Fruit fly (Drosophila melanogaster) whole organism, prepupa: ENCODE results near the gene CG11698.

Experiments used
- CG10631 ChIP-seq: fragments of 200-800 bp; sonication (Bioruptor generic); optimal IDR thresholded peaks from 2 replicates; lab custom pipeline; 2016; ENCODE audit warnings: missing biosample characterization, missing genetic modification characterization
- CG10669 ChIP-seq: fragments of 200-800 bp; sonication (Bioruptor generic); optimal IDR thresholded peaks from 3 replicates; lab custom pipeline; 2018; ENCODE audit warnings: missing biosample characterization, mild to moderate bottlenecking, missing genetic modification characterization, moderate library complexity
- CG11762 ChIP-seq: fragments of 200-800 bp; sonication (Bioruptor generic); optimal IDR thresholded peaks from 3 replicates; lab custom pipeline; 2016; ENCODE audit warnings: missing biosample characterization, missing genetic modification characterization; ENCODE audit not compliant: insufficient read depth
- CG11902 ChIP-seq: fragments of 200-800 bp; sonication (Bioruptor generic); optimal IDR thresholded peaks from 3 replicates; lab custom pipeline; 2016; ENCODE audit warnings: missing biosample characterization, missing genetic modification characterization
- CG15336 ChIP-seq: fragments of 200-800 bp; sonication (Bioruptor generic); IDR thresholded peaks from 2 replicates; pipeline ENCODE4 v1.3.6; 2022; ENCODE audit warnings: missing biosample characterization, missing genetic modification characterization
- CG16779 ChIP-seq: fragments of 200-800 bp; sonication (Bioruptor generic); optimal IDR thresholded peaks from 3 replicates; lab custom pipeline; 2017; ENCODE audit warnings: missing biosample characterization, mild to moderate bottlenecking, missing genetic modification characterization
- CG31627 ChIP-seq: fragments of 200-800 bp; sonication (Bioruptor generic); optimal IDR thresholded peaks from 3 replicates; lab custom pipeline; 2016; ENCODE audit warnings: missing biosample characterization, missing genetic modification characterization
- CG32006 ChIP-seq: fragments of 200-800 bp; sonication (Bioruptor generic); optimal IDR thresholded peaks from 3 replicates; lab custom pipeline; 2017; ENCODE audit warnings: missing biosample characterization, mild to moderate bottlenecking, missing genetic modification characterization
- CG34406 ChIP-seq: fragments of 200-800 bp; sonication (Bioruptor generic); optimal IDR thresholded peaks from 3 replicates; lab custom pipeline; 2016; ENCODE audit warnings: missing biosample characterization, missing genetic modification characterization
- CG3919 ChIP-seq: fragments of 200-800 bp; sonication (Bioruptor generic); optimal IDR thresholded peaks from 3 replicates; lab custom pipeline; 2016; ENCODE audit warnings: missing biosample characterization, missing genetic modification characterization
- CG4318 ChIP-seq: fragments of 200-800 bp; sonication (Bioruptor generic); optimal IDR thresholded peaks from 3 replicates; lab custom pipeline; 2017; ENCODE audit warnings: missing biosample characterization, mild to moderate bottlenecking, missing genetic modification characterization
- CG6163 ChIP-seq: fragments of 200-800 bp; sonication (Bioruptor generic); IDR thresholded peaks from 3 replicates; pipeline ENCODE4 v1.3.6; 2022; ENCODE audit warnings: missing biosample characterization, missing genetic modification characterization
- CG6276 ChIP-seq: fragments of 200-800 bp; sonication (Bioruptor generic); optimal IDR thresholded peaks from 2 replicates; lab custom pipeline; 2017; ENCODE audit warnings: missing biosample characterization, mild to moderate bottlenecking, missing genetic modification characterization
- CG6808 ChIP-seq: fragments of 200-800 bp; sonication (Bioruptor generic); optimal IDR thresholded peaks from 3 replicates; lab custom pipeline; 2017; ENCODE audit warnings: missing biosample characterization, missing genetic modification characterization, mild to moderate bottlenecking, moderate library complexity, missing genetic modification reagents
- CG6854 ChIP-seq: fragments of 200-800 bp; sonication (Bioruptor generic); optimal IDR thresholded peaks from 2 replicates; lab custom pipeline; 2017; ENCODE audit warnings: missing biosample characterization, mild to moderate bottlenecking, missing genetic modification characterization
- CG7368 ChIP-seq: fragments of 200-800 bp; sonication (Bioruptor generic); optimal IDR thresholded peaks from 3 replicates; lab custom pipeline; 2016; ENCODE audit warnings: missing biosample characterization, missing genetic modification characterization
- CG8119 ChIP-seq: fragments of 200-800 bp; sonication (Bioruptor generic); IDR thresholded peaks from 3 replicates; pipeline ENCODE4 v1.3.6; 2022; ENCODE audit warnings: missing biosample characterization, missing genetic modification characterization
- CG8319 ChIP-seq: fragments of 200-800 bp; sonication (Bioruptor generic); optimal IDR thresholded peaks from 3 replicates; lab custom pipeline; 2016; ENCODE audit warnings: missing biosample characterization, missing genetic modification characterization
- CG8632 ChIP-seq: fragments of 200-800 bp; sonication (Bioruptor generic); optimal IDR thresholded peaks from 3 replicates; lab custom pipeline; 2016; ENCODE audit warnings: missing biosample characterization, missing genetic modification characterization
- CG9139 ChIP-seq: fragments of 200-800 bp; sonication (Bioruptor generic); optimal IDR thresholded peaks from 3 replicates; lab custom pipeline; 2017; ENCODE audit warnings: missing biosample characterization, mild to moderate bottlenecking, missing genetic modification characterization
- Eip75B ChIP-seq: fragments of 200-800 bp; sonication (Bioruptor generic); optimal IDR thresholded peaks from 3 replicates; lab custom pipeline; 2016; ENCODE audit warnings: missing biosample characterization, missing genetic modification characterization
- Ets21C ChIP-seq: fragments of 200-800 bp; sonication (Bioruptor generic); optimal IDR thresholded peaks from 3 replicates; lab custom pipeline; 2016; ENCODE audit warnings: missing biosample characterization, missing genetic modification characterization
- Ets96B ChIP-seq: fragments of 200-800 bp; optimal IDR thresholded peaks from 2 replicates; lab custom pipeline; 2019; ENCODE audit warnings: missing biosample characterization, mild to moderate bottlenecking, missing genetic modification characterization, moderate library complexity
- Hr38 ChIP-seq: sonication (Bioruptor generic); optimal IDR thresholded peaks from 2 replicates; lab custom pipeline; 2016; ENCODE audit warnings: missing biosample characterization, missing genetic modification characterization
- Hr39 ChIP-seq: fragments of 200-800 bp; sonication (Bioruptor generic); optimal IDR thresholded peaks from 2 replicates; lab custom pipeline; 2016; ENCODE audit warnings: missing biosample characterization, missing genetic modification characterization
- Hr4 ChIP-seq: fragments of 200-800 bp; sonication (Bioruptor generic); optimal IDR thresholded peaks from 3 replicates; lab custom pipeline; 2016; ENCODE audit warnings: missing biosample characterization, missing genetic modification characterization
- Lpt ChIP-seq: fragments of 200-800 bp; sonication (Bioruptor generic); optimal IDR thresholded peaks from 3 replicates; lab custom pipeline; 2016; ENCODE audit warnings: missing biosample characterization, missing genetic modification characterization
- Met ChIP-seq: fragments of 200-800 bp; sonication (Bioruptor generic); optimal IDR thresholded peaks from 3 replicates; lab custom pipeline; 2016; ENCODE audit warnings: missing biosample characterization, missing genetic modification characterization
- OdsH ChIP-seq: fragments of 200-800 bp; sonication (Bioruptor generic); optimal IDR thresholded peaks from 3 replicates; lab custom pipeline; 2016; ENCODE audit warnings: missing biosample characterization, missing genetic modification characterization
- Smox ChIP-seq: fragments of 200-800 bp; sonication (Bioruptor generic); optimal IDR thresholded peaks from 3 replicates; lab custom pipeline; 2016; ENCODE audit warnings: missing biosample characterization, missing genetic modification characterization
- Sox102F ChIP-seq: fragments of 200-800 bp; sonication (Bioruptor generic); optimal IDR thresholded peaks from 2 replicates; lab custom pipeline; 2016; ENCODE audit warnings: missing biosample characterization, mild to moderate bottlenecking, missing genetic modification characterization
- Sox14 ChIP-seq: fragments of 200-800 bp; sonication (Bioruptor generic); optimal IDR thresholded peaks from 3 replicates; lab custom pipeline; 2016; ENCODE audit warnings: missing biosample characterization, missing genetic modification characterization
- Sox15 ChIP-seq: fragments of 200-800 bp; sonication (Bioruptor generic); optimal IDR thresholded peaks from 3 replicates; lab custom pipeline; 2016; ENCODE audit warnings: missing biosample characterization, missing genetic modification characterization
- achi ChIP-seq: fragments of 200-800 bp; sonication (Bioruptor generic); optimal IDR thresholded peaks from 3 replicates; lab custom pipeline; 2016; ENCODE audit warnings: missing biosample characterization, missing genetic modification characterization
- acj6 ChIP-seq: fragments of 200-800 bp; sonication (Bioruptor generic); optimal IDR thresholded peaks from 3 replicates; lab custom pipeline; 2016; ENCODE audit warnings: missing biosample characterization, missing genetic modification characterization
- cyc ChIP-seq: fragments of 200-800 bp; sonication (Bioruptor generic); optimal IDR thresholded peaks from 3 replicates; lab custom pipeline; 2016; ENCODE audit warnings: missing biosample characterization, missing genetic modification characterization
- dac ChIP-seq: fragments of 200-800 bp; sonication (Bioruptor generic); optimal IDR thresholded peaks from 2 replicates; lab custom pipeline; 2017; ENCODE audit warnings: missing biosample characterization, mild to moderate bottlenecking, missing genetic modification characterization
- dsx ChIP-seq: fragments of 200-800 bp; optimal IDR thresholded peaks from 3 replicates; lab custom pipeline; 2019; ENCODE audit warnings: missing biosample characterization, mild to moderate bottlenecking, missing genetic modification characterization, moderate library complexity; ENCODE audit not compliant: poor library complexity, severe bottlenecking
- eg ChIP-seq: fragments of 200-800 bp; sonication (Bioruptor generic); IDR thresholded peaks from 3 replicates; pipeline ENCODE4 v1.3.6; 2022; ENCODE audit warnings: missing biosample characterization, missing genetic modification characterization
- fd85E ChIP-seq: fragments of 200-800 bp; sonication (Bioruptor generic); optimal IDR thresholded peaks from 3 replicates; lab custom pipeline; 2016; ENCODE audit warnings: missing biosample characterization, missing genetic modification characterization
- lz ChIP-seq: fragments of 200-800 bp; sonication (Bioruptor generic); optimal IDR thresholded peaks from 3 replicates; lab custom pipeline; 2016; ENCODE audit warnings: missing biosample characterization, missing genetic modification characterization
- pdm3 ChIP-seq: fragments of 200-800 bp; sonication (Bioruptor generic); optimal IDR thresholded peaks from 3 replicates; lab custom pipeline; 2016; ENCODE audit warnings: missing biosample characterization, missing genetic modification characterization
- salr ChIP-seq, 2 experiments: fragments of 200-800 bp; sonication (Bioruptor generic); optimal IDR thresholded peaks; 3 replicates each; lab custom pipeline; 2016 to 2018; ENCODE audit warnings: missing biosample characterization in 2 of 2, missing genetic modification characterization in 2 of 2, mild to moderate bottlenecking in 1 of 2
- spab ChIP-seq: fragments of 200-800 bp; sonication (Bioruptor generic); optimal IDR thresholded peaks from 2 replicates; lab custom pipeline; 2017; ENCODE audit warnings: missing biosample characterization, mild to moderate bottlenecking, missing genetic modification characterization, missing genetic modification reagents
- ss ChIP-seq, 2 experiments: fragments of 200-800 bp; sonication (Bioruptor generic); optimal IDR thresholded peaks; 2 replicates in 1 of 2; 3 replicates in 1 of 2; lab custom pipeline; 2017 to 2018; ENCODE audit warnings: mild to moderate bottlenecking in 2 of 2, missing biosample characterization in 2 of 2, missing genetic modification characterization in 2 of 2, moderate library complexity in 1 of 2
- svp ChIP-seq: fragments of 200-800 bp; sonication (Bioruptor generic); peaks from one replicate; lab custom pipeline; 2016; ENCODE audit warnings: missing biosample characterization, missing genetic modification characterization
- topi ChIP-seq: fragments of 200-800 bp; sonication (Bioruptor generic); optimal IDR thresholded peaks from 3 replicates; lab custom pipeline; 2016; ENCODE audit warnings: missing biosample characterization, missing genetic modification characterization
- vri ChIP-seq: fragments of 200-800 bp; sonication (Bioruptor generic); optimal IDR thresholded peaks from 3 replicates; lab custom pipeline; 2016; ENCODE audit warnings: missing biosample characterization, mild to moderate bottlenecking, missing genetic modification characterization

The CG11698 gene

dm6 chr3R:8312037-8312436 lies at the start of gene CG11698, which contains the start of gene CG11694:
CG11698 (plus strand) TSS chr3R:8312188.
CG11694 (minus strand) TSS chr3R:8312137.
- TF ChIP-seq Smox (GFP tag; lab: Kevin White, UChicago): no peak
- no peak for TF ChIP-seq vri (GFP tag; lab: Kevin White, UChicago)
- no peak for TF ChIP-seq CG11902
- TF ChIP-seq Hr4 (GFP tag; lab: Kevin White, UChicago): no peak
- no peak for TF ChIP-seq CG15336
- TF ChIP-seq CG9139: no peak
- no peak for TF ChIP-seq Hr38 (GFP tag; lab: Kevin White, UChicago)

dm6 chr3R:8264302-8265080 lies 47.5 kb upstream of the CG11698 start, which contains the start of the genes RPA1 and Mcm2:
RPA1 (minus strand) TSS chr3R:8264451.
Mcm2 (plus strand) TSS chr3R:8264970.
- TF ChIP-seq CG6276: no peak
- TF ChIP-seq pdm3 (GFP tag; lab: Kevin White, UChicago): no peak
- peak; percentile 86 for TF ChIP-seq lz (GFP tag; lab: Kevin White, UChicago)
- peak; percentile 86 for TF ChIP-seq OdsH (GFP tag; lab: Kevin White, UChicago)
- TF ChIP-seq Lpt (GFP tag; lab: Kevin White, UChicago): peak; percentile 75
- TF ChIP-seq achi (GFP tag; lab: Kevin White, UChicago): peak; percentile 80
- peak; percentile 68 for TF ChIP-seq Sox102F (GFP tag; lab: Kevin White, UChicago)
- TF ChIP-seq eg (GFP tag; lab: Robert Waterston, UW): peak; percentile 80
- peak; percentile 68; the same call in 2 of the 3 replicates for TF ChIP-seq CG6163 (GFP tag; lab: Robert Waterston, UW)
- TF ChIP-seq dsx (GFP tag; lab: Kevin White, UChicago): peak; percentile 63
- peak; percentile 71 for TF ChIP-seq CG8319 (GFP tag; lab: Kevin White, UChicago)
- TF ChIP-seq CG31627 (GFP tag; lab: Kevin White, UChicago): peak; percentile 87
- peak; percentile 74 for TF ChIP-seq Eip75B
- peak; percentile 89 for TF ChIP-seq CG10631 (GFP tag; lab: Kevin White, UChicago)
- peak; percentile 67 for TF ChIP-seq CG6808 (GFP tag; lab: Kevin White, UChicago)
- TF ChIP-seq CG34406 (GFP tag; lab: Kevin White, UChicago): peak; percentile 78
- TF ChIP-seq CG8632 (GFP tag; lab: Kevin White, UChicago): peak; percentile 67
- TF ChIP-seq CG4318 (GFP tag; lab: Kevin White, UChicago): no peak
- peak; percentile 56 for TF ChIP-seq CG7368
- TF ChIP-seq dac (GFP tag; lab: Kevin White, UChicago): no peak
- peak; percentile 80 for TF ChIP-seq Smox (GFP tag; lab: Kevin White, UChicago)
- peak; percentile 70 for TF ChIP-seq CG10669 (GFP tag; lab: Kevin White, UChicago)
- TF ChIP-seq svp: peak; percentile 94
- no peak for TF ChIP-seq fd85E (GFP tag; lab: Kevin White, UChicago)
- no peak for TF ChIP-seq Hr4 (GFP tag; lab: Kevin White, UChicago)
- TF ChIP-seq acj6 (GFP tag; lab: Kevin White, UChicago): peak; percentile 84
- peak; percentile 67 for TF ChIP-seq topi (GFP tag; lab: Kevin White, UChicago)
- TF ChIP-seq salr (GFP tag; optimal IDR thresholded peaks at IDR 0.05; lab: Kevin White, UChicago): peak; percentile 57 to 79
- TF ChIP-seq Sox15: peak; percentile 85
- no peak for TF ChIP-seq CG16779
- TF ChIP-seq vri (GFP tag; lab: Kevin White, UChicago): no peak
- TF ChIP-seq CG3919 (GFP tag; lab: Kevin White, UChicago): peak; percentile 83
- peak; percentile 75 for TF ChIP-seq Met
- peak; percentile 79 for TF ChIP-seq Hr39 (GFP tag; lab: Kevin White, UChicago)
- peak; percentile 61 for TF ChIP-seq spab
- peak; percentile 78 for TF ChIP-seq Ets21C (GFP tag; lab: Kevin White, UChicago)
- TF ChIP-seq Ets96B (tag; lab: Kevin White, UChicago): peak; percentile 75
- no peak for TF ChIP-seq Hr38 (GFP tag; lab: Kevin White, UChicago)
- peak; percentile 66; the same call in 2 of the 3 replicates for TF ChIP-seq CG8119 (GFP tag; lab: Robert Waterston, UW)
- TF ChIP-seq CG6854: peak; percentile 42
- no peak for TF ChIP-seq ss (GFP tag; optimal IDR thresholded peaks at IDR 0.05; lab: Kevin White, UChicago)
- peak; percentile 69 for TF ChIP-seq CG11762 (GFP tag; lab: Kevin White, UChicago)
- TF ChIP-seq CG32006 (GFP tag; lab: Kevin White, UChicago): peak; percentile 88
- peak; percentile 79 for TF ChIP-seq cyc (GFP tag; lab: Kevin White, UChicago)
- peak; percentile 66 for TF ChIP-seq Sox14 (GFP tag; lab: Kevin White, UChicago)
